Fruit fly (Drosophila melanogaster) whole organism, embryonic: ENCODE measurements around the gene Prim1.

Experiments used
- B-H1 ChIP-seq: fragments of 200-800 bp; sonication (Bioruptor generic); IDR thresholded peaks from 3 replicates; pipeline ENCODE4 v1.3.6; 2022; ENCODE audit warnings: missing biosample characterization, missing genetic modification characterization
- BEAF-32 ChIP-seq: fragments of 200-800 bp; sonication (Bioruptor generic); optimal IDR thresholded peaks from 3 replicates; lab custom pipeline; 2017; ENCODE audit warnings: missing biosample characterization, missing genetic modification characterization, mild to moderate bottlenecking, moderate library complexity, missing genetic modification reagents
- Blimp-1 ChIP-seq: fragments of 200-800 bp; sonication (Bioruptor generic); optimal IDR thresholded peaks from 3 replicates; lab custom pipeline; 2018; ENCODE audit warnings: missing biosample characterization, missing genetic modification characterization, mild to moderate bottlenecking, moderate library complexity, missing genetic modification reagents
- CG12299 ChIP-seq: fragments of 200-800 bp; sonication (Bioruptor generic); optimal IDR thresholded peaks from 2 replicates; lab custom pipeline; 2018; ENCODE audit warnings: missing biosample characterization, mild to moderate bottlenecking, missing genetic modification characterization
- CG12942 ChIP-seq: fragments of 200-800 bp; sonication (Bioruptor generic); optimal IDR thresholded peaks from 3 replicates; lab custom pipeline; 2016; ENCODE audit warnings: missing biosample characterization, missing genetic modification characterization
- CG15479 ChIP-seq: fragments of 200-800 bp; sonication (Bioruptor generic); optimal IDR thresholded peaks from 3 replicates; lab custom pipeline; 2019; ENCODE audit warnings: missing biosample characterization, mild to moderate bottlenecking, missing genetic modification characterization, moderate library complexity
- CG18764 ChIP-seq: fragments of 200-800 bp; sonication (Bioruptor generic); optimal IDR thresholded peaks from 3 replicates; lab custom pipeline; 2016; ENCODE audit warnings: missing biosample characterization, missing genetic modification characterization
- CG2678 ChIP-seq: fragments of 200-800 bp; sonication (Bioruptor generic); optimal IDR thresholded peaks from 3 replicates; lab custom pipeline; 2019; ENCODE audit warnings: missing biosample characterization, mild to moderate bottlenecking, missing genetic modification characterization, moderate library complexity
- CG32772 ChIP-seq: fragments of 200-800 bp; sonication (Bioruptor generic); IDR thresholded peaks from 2 replicates; pipeline ENCODE4 v1.3.6; 2022; ENCODE audit warnings: missing biosample characterization, missing genetic modification characterization
- CG34376 ChIP-seq: fragments of 200-800 bp; sonication (Bioruptor generic); optimal IDR thresholded peaks from 2 replicates; lab custom pipeline; 2018; ENCODE audit warnings: missing biosample characterization, mild to moderate bottlenecking, missing genetic modification characterization
- CG4404 ChIP-seq: fragments of 200-800 bp; sonication (Bioruptor generic); IDR thresholded peaks from 2 replicates; pipeline ENCODE4 v1.3.6; 2022; ENCODE audit warnings: missing biosample characterization, missing genetic modification characterization
- CG6272 ChIP-seq: fragments of 200-800 bp; sonication (Bioruptor generic); IDR thresholded peaks from 2 replicates; pipeline ENCODE4 v1.3.6; 2022; ENCODE audit warnings: missing biosample characterization, missing genetic modification characterization
- CG7357 ChIP-seq: fragments of 200-800 bp; sonication (Bioruptor generic); IDR thresholded peaks from 3 replicates; pipeline ENCODE4 v1.3.6; 2022; ENCODE audit warnings: missing biosample characterization, missing genetic modification characterization
- CG7786 ChIP-seq: fragments of 200-800 bp; sonication (Bioruptor generic); optimal IDR thresholded peaks from 2 replicates; lab custom pipeline; 2016; ENCODE audit warnings: missing biosample characterization, missing genetic modification characterization
- CoRest ChIP-seq: fragments of 200-800 bp; sonication (Bioruptor generic); optimal IDR thresholded peaks from 3 replicates; lab custom pipeline; 2018; ENCODE audit warnings: missing biosample characterization, mild to moderate bottlenecking, missing genetic modification characterization, moderate library complexity
- CrebB ChIP-seq: fragments of 200-800 bp; sonication (Bioruptor generic); optimal IDR thresholded peaks from 3 replicates; lab custom pipeline; 2018; ENCODE audit warnings: missing biosample characterization, mild to moderate bottlenecking, missing genetic modification characterization
- Dek ChIP-seq: fragments of 200-800 bp; sonication (Bioruptor generic); optimal IDR thresholded peaks from 3 replicates; lab custom pipeline; 2019; ENCODE audit warnings: missing biosample characterization, mild to moderate bottlenecking, missing genetic modification characterization, moderate library complexity
- Ets97D ChIP-seq: fragments of 200-800 bp; sonication (Bioruptor generic); optimal IDR thresholded peaks from 3 replicates; lab custom pipeline; 2016; ENCODE audit warnings: missing biosample characterization, missing genetic modification characterization
- HmgZ ChIP-seq: fragments of 200-800 bp; sonication (Bioruptor generic); optimal IDR thresholded peaks from 2 replicates; lab custom pipeline; 2018; ENCODE audit warnings: missing biosample characterization, mild to moderate bottlenecking, missing genetic modification characterization
- MTF-1 ChIP-seq: fragments of 200-800 bp; sonication (Bioruptor generic); optimal IDR thresholded peaks from 2 replicates; lab custom pipeline; 2018; ENCODE audit warnings: missing biosample characterization, mild to moderate bottlenecking, missing genetic modification characterization, borderline replicate concordance
- Med ChIP-seq: fragments of 200-800 bp; sonication (Bioruptor generic); peaks from one replicate; lab custom pipeline; 2016; ENCODE audit warnings: missing biosample characterization, missing genetic modification characterization, mild to moderate bottlenecking, inconsistent platforms, moderate library complexity
- Mrtf ChIP-seq: fragments of 200-800 bp; sonication (Bioruptor generic); IDR thresholded peaks from 3 replicates; pipeline ENCODE4 v1.3.6; 2022; ENCODE audit warnings: missing biosample characterization, missing genetic modification characterization
- Neu2 ChIP-seq: fragments of 200-800 bp; sonication (Bioruptor generic); optimal IDR thresholded peaks from 3 replicates; lab custom pipeline; 2016; ENCODE audit warnings: missing biosample characterization, missing genetic modification characterization, borderline replicate concordance
- Nf-YC ChIP-seq: fragments of 200-800 bp; optimal IDR thresholded peaks from 3 replicates; lab custom pipeline; 2019; ENCODE audit warnings: missing biosample characterization, mild to moderate bottlenecking, missing genetic modification characterization, moderate library complexity
- Pdp1 ChIP-seq, 2 experiments: fragments of 200-800 bp; sonication (Bioruptor generic); optimal IDR thresholded peaks; 3 replicates each; lab custom pipeline; 2016; ENCODE audit warnings: missing biosample characterization in 2 of 2, missing genetic modification characterization in 2 of 2, mild to moderate bottlenecking in 1 of 2, moderate library complexity in 1 of 2
- az2 ChIP-seq: fragments of 200-800 bp; sonication (Bioruptor generic); optimal IDR thresholded peaks from 3 replicates; lab custom pipeline; 2016; ENCODE audit warnings: missing biosample characterization, missing genetic modification characterization
- cas ChIP-seq: fragments of 200-800 bp; sonication (Bioruptor generic); IDR thresholded peaks from 2 replicates; pipeline ENCODE4 v1.3.6; 2022; ENCODE audit warnings: missing biosample characterization, missing genetic modification characterization
- chinmo ChIP-seq: fragments of 200-800 bp; sonication (Bioruptor generic); IDR thresholded peaks from 4 replicates; pipeline ENCODE4 v1.3.6; 2022; ENCODE audit warnings: missing biosample characterization, missing genetic modification characterization; ENCODE audit not compliant: partially characterized antibody
- dimm ChIP-seq: fragments of 200-800 bp; sonication (Bioruptor generic); IDR thresholded peaks from 2 replicates; pipeline ENCODE4 v1.3.6; 2022; ENCODE audit warnings: missing biosample characterization, missing genetic modification characterization
- en ChIP-seq: fragments of 200-800 bp; sonication (Bioruptor generic); optimal IDR thresholded peaks from 2 replicates; lab custom pipeline; 2016; ENCODE audit warnings: missing biosample characterization, missing genetic modification characterization
- exex ChIP-seq: fragments of 200-800 bp; sonication (Bioruptor generic); optimal IDR thresholded peaks from 4 replicates; lab custom pipeline; 2018; ENCODE audit warnings: missing biosample characterization, mild to moderate bottlenecking, missing genetic modification characterization, moderate library complexity
- grn ChIP-seq: fragments of 200-800 bp; sonication (Bioruptor generic); optimal IDR thresholded peaks from 3 replicates; lab custom pipeline; 2017; ENCODE audit warnings: missing biosample characterization, missing genetic modification characterization
- gsb-n ChIP-seq: fragments of 200-800 bp; sonication (Bioruptor generic); optimal IDR thresholded peaks from 3 replicates; lab custom pipeline; 2018; ENCODE audit warnings: missing biosample characterization, mild to moderate bottlenecking, missing genetic modification characterization
- hb ChIP-seq: fragments of 200-800 bp; sonication (Bioruptor generic); IDR thresholded peaks from 3 replicates; pipeline ENCODE4 v1.3.6; 2022; ENCODE audit warnings: missing biosample characterization, missing genetic modification characterization; ENCODE audit not compliant: partially characterized antibody
- lab ChIP-seq: fragments of 200-800 bp; sonication (Bioruptor generic); optimal IDR thresholded peaks from 3 replicates; lab custom pipeline; 2017; ENCODE audit warnings: missing biosample characterization, missing genetic modification characterization, mild to moderate bottlenecking, moderate library complexity, missing genetic modification reagents
- nerfin-2 ChIP-seq: fragments of 200-800 bp; sonication (Bioruptor generic); IDR thresholded peaks from 2 replicates; pipeline ENCODE4 v1.3.6; 2022; ENCODE audit warnings: missing biosample characterization, missing genetic modification characterization; ENCODE audit not compliant: partially characterized antibody
- nmo ChIP-seq: fragments of 200-800 bp; sonication (Bioruptor generic); optimal IDR thresholded peaks from 2 replicates; lab custom pipeline; 2018; ENCODE audit warnings: missing biosample characterization, mild to moderate bottlenecking, missing genetic modification characterization, moderate library complexity
- oc ChIP-seq: fragments of 200-800 bp; sonication (Bioruptor generic); optimal IDR thresholded peaks from 2 replicates; lab custom pipeline; 2018; ENCODE audit warnings: missing biosample characterization, mild to moderate bottlenecking, missing genetic modification characterization, moderate library complexity
- pb ChIP-seq: fragments of 200-800 bp; sonication (Bioruptor generic); optimal IDR thresholded peaks from 3 replicates; lab custom pipeline; 2016; ENCODE audit warnings: missing biosample characterization, missing genetic modification characterization
- pzg ChIP-seq: fragments of 200-800 bp; sonication (Bioruptor generic); optimal IDR thresholded peaks from 3 replicates; lab custom pipeline; 2018; ENCODE audit warnings: missing biosample characterization, mild to moderate bottlenecking, missing genetic modification characterization, moderate library complexity
- schlank ChIP-seq: fragments of 200-800 bp; sonication (Bioruptor generic); optimal IDR thresholded peaks from 2 replicates; lab custom pipeline; 2018; ENCODE audit warnings: missing biosample characterization, mild to moderate bottlenecking, missing genetic modification characterization
- sens ChIP-seq: fragments of 200-800 bp; sonication (Bioruptor generic); peaks from one replicate; lab custom pipeline; 2016; ENCODE audit warnings: missing biosample characterization, missing genetic modification characterization
- stwl ChIP-seq: fragments of 200-800 bp; sonication (Bioruptor generic); optimal IDR thresholded peaks from 3 replicates; lab custom pipeline; 2018; ENCODE audit warnings: missing biosample characterization, mild to moderate bottlenecking, missing genetic modification characterization, moderate library complexity
- sug ChIP-seq: fragments of 200-800 bp; optimal IDR thresholded peaks from 2 replicates; lab custom pipeline; 2019; ENCODE audit warnings: missing biosample characterization, mild to moderate bottlenecking, missing genetic modification characterization, moderate library complexity
- trh ChIP-seq: fragments of 200-800 bp; sonication (Bioruptor generic); optimal IDR thresholded peaks from 2 replicates; lab custom pipeline; 2016; ENCODE audit warnings: missing biosample characterization, missing genetic modification characterization
- vnd ChIP-seq: fragments of 200-800 bp; sonication (Bioruptor generic); IDR thresholded peaks from 3 replicates; pipeline ENCODE4 v1.3.6; 2022; ENCODE audit warnings: missing biosample characterization, missing genetic modification characterization; ENCODE audit not compliant: partially characterized antibody

The Prim1 gene

DNA sequence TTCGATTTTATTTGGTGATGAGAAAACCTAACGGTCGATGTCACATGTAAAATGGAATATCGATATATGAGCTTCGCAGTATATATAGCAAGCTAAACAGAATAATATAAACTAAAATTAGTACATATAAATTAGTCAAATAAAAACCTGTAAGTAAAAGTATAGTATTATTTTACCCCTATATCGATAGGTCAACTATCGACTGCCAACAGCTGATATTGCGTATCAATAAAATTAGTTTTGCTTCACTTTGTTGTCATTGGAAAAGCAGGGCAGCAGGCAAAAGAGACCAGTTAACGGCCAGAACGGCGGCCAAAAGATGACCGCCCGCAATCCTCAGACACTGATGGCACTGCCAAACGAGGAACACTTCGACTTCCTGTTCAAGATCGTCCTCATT is 43.2 kb upstream of the Prim1 start, which contains the start of gene Rab19 (continued):
- TF ChIP-seq stwl (tag; lab: Kevin White, UChicago), result peak; percentile 57
- TF ChIP-seq hb (GFP tag; lab: Robert Waterston, UW), result peak; percentile 83
- no peak for TF ChIP-seq en (GFP tag; lab: Kevin White, UChicago)
- peak; percentile 77 for TF ChIP-seq gsb-n (tag; lab: Kevin White, UChicago)
- TF ChIP-seq CoRest (tag; lab: Kevin White, UChicago), result peak; percentile 52
- peak; percentile 27 for TF ChIP-seq HmgZ (tag; lab: Kevin White, UChicago)
- no peak for TF ChIP-seq CG6272 (GFP tag; lab: Robert Waterston, UW)
- no peak for TF ChIP-seq Neu2 (GFP tag; lab: Kevin White, UChicago)
- TF ChIP-seq cas (GFP tag; lab: Robert Waterston, UW), result no peak
- TF ChIP-seq B-H1 (GFP tag; lab: Robert Waterston, UW), result no peak
- TF ChIP-seq Ets97D (GFP tag; lab: Kevin White, UChicago), result peak; percentile 3
- TF ChIP-seq Med (GFP tag; lab: Kevin White, UChicago), result peak; percentile 69
- TF ChIP-seq CG7357, result no peak
- TF ChIP-seq CG18764 (GFP tag; lab: Kevin White, UChicago), result no peak
- TF ChIP-seq nmo (GFP tag; lab: Kevin White, UChicago), result peak; percentile 19
- peak; percentile 76 for TF ChIP-seq nerfin-2
- no peak for TF ChIP-seq CrebB
- peak; percentile 85 for TF ChIP-seq Blimp-1 (GFP tag; lab: Kevin White, UChicago)
- TF ChIP-seq CG12942, result no peak
- TF ChIP-seq sens (GFP tag; lab: Kevin White, UChicago), result peak; percentile 29
- TF ChIP-seq BEAF-32 (GFP tag; lab: Kevin White, UChicago), result peak; percentile 86
- TF ChIP-seq chinmo (GFP tag; lab: Robert Waterston, UW), result peak; percentile 84; the same call in 1 of the 4 replicates
- TF ChIP-seq Mrtf (GFP tag; lab: Robert Waterston, UW), result no peak

DNA sequence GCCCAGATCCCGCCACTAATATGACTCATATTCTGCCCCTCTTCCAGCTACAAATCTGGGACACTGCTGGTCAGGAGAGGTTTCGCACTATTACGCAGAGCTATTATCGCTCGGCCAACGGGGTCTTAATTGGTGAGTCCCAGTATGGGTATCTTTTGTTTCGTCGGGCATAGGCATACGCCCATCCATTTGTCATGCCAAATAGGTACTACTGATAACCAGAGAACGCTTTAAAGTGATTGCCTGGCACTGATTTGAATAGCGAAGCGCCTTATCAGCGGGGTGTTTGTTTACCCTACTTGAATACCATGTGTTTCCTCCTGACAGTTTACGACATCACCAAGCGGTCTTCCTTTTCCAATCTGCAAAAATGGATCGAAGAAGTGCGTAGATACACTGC is 42.6 kb upstream of the Prim1 start:
- TF ChIP-seq trh (no peak), lab (GFP tag; lab: Kevin White, UChicago) (peak; percentile 39), CG15479 (peak; percentile 63), sug (tag; lab: Kevin White, UChicago) (peak; percentile 52), CG34376 (peak; percentile 5), Pdp1 (GFP tag; optimal IDR thresholded peaks at IDR 0.05; lab: Kevin White, UChicago) (peak in 1 of 2 experiments; percentile 1), CG4404 (GFP tag; lab: Robert Waterston, UW) (no peak), Med (GFP tag; lab: Kevin White, UChicago) (peak; percentile 56), CG7357 (no peak), exex (tag; lab: Kevin White, UChicago) (peak; percentile 65), grn (GFP tag; lab: Kevin White, UChicago) (peak; percentile 7)

DNA sequence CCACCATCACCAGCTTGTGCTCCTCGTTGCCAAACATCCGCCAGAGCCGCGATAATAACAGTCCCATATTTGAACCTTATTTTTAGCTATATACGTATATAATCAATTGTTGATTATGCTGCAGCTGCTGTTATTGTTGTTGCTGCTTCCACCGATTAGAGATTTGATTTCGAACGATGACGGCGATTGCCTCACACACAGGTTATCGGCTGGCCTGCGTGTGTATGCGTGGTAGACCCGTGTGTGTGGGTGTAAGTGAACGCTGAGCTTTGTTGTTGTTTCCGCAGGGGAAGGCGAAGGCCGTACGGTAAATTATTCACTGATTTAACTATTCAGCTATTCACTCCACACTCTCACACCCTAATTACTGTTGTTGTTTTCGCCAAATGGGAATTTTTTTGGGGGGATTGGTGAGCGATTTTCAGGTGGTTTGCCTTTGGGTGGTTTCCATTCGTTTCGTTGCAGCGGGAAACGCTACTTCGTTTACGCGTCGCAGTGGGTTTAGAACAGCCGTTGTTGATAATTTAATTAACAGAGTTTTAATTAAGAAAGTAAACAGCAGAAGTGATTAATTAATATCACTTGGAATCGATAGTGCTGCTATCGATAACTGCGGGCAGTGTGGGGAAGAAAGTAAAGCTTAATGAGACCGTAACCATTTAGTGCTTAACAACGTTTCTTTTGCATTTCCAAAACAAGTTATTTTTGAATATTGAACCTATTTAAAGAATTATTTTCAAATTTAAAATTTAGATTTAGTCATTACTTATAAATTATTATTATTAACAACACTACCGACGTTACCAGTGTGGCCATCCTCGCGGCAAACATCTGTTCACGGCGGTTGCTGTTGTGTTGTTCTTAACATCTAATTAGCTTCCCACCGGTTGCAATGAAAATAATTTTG is 40.6 kb upstream of the Prim1 start, which contains the start of the genes Arl5 and CG13671:
Gene Arl5 (minus strand): TSS at position 616 of the 907 bp plus-strand sequence.
Gene CG13671 (plus strand): TSS at position 841 of the 907 bp plus-strand sequence.
- TF ChIP-seq az2 (GFP tag; lab: Kevin White, UChicago) (peak; percentile 82), CG32772 (GFP tag; lab: Robert Waterston, UW) (peak; percentile 83), schlank (tag; lab: Kevin White, UChicago) (no peak), Nf-YC (tag; lab: Kevin White, UChicago) (peak; percentile 37), MTF-1 (GFP tag; lab: Kevin White, UChicago) (no peak), CG2678 (tag; lab: Kevin White, UChicago) (no peak), pb (GFP tag; lab: Kevin White, UChicago) (peak; percentile 27), oc (tag; lab: Kevin White, UChicago) (no peak), Dek (tag; lab: Kevin White, UChicago) (peak; percentile 66), pzg (GFP tag; lab: Kevin White, UChicago) (peak; percentile 62), CG6272 (GFP tag; lab: Robert Waterston, UW) (peak; percentile 67), dimm (no peak), CG12299 (peak; percentile 22), vnd (GFP tag; lab: Robert Waterston, UW) (peak; percentile 78), CG7786 (peak; percentile 27)
